Worm (Caenorhabditis elegans): ENCODE results near the gene F02C12.3.

The F02C12.3 gene

DNA sequence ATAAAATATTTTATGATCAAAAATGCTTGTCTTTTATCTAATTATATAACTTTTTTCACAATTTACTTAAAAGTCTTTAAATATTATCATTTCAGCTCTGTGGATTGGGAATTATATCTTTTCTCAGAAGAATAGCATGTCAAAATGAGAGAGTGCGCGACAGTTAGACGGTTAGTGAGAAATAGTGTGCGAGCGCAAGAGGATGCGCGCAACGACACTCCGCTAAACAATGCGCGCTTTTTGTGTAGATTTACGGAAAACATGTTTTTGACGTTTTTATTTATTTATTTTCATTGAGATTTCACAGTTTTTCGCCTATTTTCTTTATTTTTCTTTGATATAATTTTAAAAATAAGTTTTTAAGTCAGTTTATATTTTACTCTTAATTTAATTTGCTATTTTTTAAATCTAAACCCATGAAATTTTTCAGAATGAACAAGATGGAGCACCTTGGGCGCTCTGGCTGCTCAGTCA is at the start of gene F02C12.3:
Gene F02C12.3 (plus strand): TSS at position 424 of the 474 bp plus-strand sequence.
- TF ChIP-seq unc-62 (GFP tag; optimal IDR thresholded peaks at IDR 0.05), result no peak

ce11 chrX:13347251-13347650 is 49.5 kb upstream of the F02C12.3 start:
- TF ChIP-seq unc-62 (GFP tag; optimal IDR thresholded peaks at IDR 0.05), result no peak

DNA sequence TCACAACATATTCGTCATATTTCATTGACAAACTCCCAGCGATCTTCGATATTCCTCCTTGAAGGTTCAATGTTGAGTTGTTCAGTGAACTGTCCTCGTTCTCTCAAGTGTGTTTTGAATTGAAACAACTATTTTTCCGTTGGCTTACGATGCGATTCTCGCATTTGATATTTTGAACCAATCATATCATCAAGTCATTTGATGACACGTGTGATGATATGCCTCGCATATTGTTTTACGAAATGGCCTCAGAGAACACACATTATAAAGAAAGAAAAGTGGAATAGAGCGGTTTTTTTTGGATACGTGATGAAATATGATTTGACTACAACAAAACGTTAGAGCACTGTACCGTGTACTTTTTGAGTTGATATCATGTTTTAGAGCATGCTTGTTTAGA is 48.4 kb upstream of the F02C12.3 start:
- TF ChIP-seq unc-62 (GFP tag; optimal IDR thresholded peaks at IDR 0.05), result no peak

ce11 chrX:13349230-13350122 is 47.3 kb upstream of the F02C12.3 start:
- TF ChIP-seq unc-62 (GFP tag; optimal IDR thresholded peaks at IDR 0.05), result no peak

DNA sequence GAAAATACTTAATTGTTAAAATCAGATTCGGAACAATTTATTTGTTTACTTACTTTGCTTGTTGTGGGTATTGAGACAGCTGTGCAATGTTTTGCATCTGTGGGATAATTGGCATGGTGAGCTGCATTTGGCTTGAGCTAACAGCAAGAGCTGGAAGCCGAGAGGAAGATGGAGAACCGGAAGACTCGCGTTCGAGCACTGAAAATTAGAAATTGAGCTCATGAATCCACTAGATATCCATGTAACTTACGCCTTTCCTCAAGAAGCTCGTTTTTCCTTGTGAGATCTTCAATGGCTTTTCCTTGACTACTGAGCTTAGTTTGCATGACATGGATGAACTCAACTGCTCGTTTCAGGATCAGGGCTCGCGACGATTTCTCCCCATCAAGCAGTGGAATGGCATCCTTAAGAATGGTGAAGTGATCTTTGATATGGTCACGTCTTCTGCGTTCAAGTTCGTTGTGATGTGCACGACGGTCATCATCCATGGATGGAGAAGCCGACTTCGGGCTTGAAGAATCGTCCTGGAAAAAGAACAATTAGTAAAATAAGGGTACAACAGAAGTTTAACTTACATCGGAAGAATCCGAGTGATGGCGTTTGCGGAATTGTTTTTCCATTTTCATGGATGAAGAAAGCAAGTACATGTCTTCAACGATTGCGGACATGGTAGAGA is 46.5 kb upstream of the F02C12.3 start:
- no peak for TF ChIP-seq unc-62 (GFP tag; optimal IDR thresholded peaks at IDR 0.05)

DNA sequence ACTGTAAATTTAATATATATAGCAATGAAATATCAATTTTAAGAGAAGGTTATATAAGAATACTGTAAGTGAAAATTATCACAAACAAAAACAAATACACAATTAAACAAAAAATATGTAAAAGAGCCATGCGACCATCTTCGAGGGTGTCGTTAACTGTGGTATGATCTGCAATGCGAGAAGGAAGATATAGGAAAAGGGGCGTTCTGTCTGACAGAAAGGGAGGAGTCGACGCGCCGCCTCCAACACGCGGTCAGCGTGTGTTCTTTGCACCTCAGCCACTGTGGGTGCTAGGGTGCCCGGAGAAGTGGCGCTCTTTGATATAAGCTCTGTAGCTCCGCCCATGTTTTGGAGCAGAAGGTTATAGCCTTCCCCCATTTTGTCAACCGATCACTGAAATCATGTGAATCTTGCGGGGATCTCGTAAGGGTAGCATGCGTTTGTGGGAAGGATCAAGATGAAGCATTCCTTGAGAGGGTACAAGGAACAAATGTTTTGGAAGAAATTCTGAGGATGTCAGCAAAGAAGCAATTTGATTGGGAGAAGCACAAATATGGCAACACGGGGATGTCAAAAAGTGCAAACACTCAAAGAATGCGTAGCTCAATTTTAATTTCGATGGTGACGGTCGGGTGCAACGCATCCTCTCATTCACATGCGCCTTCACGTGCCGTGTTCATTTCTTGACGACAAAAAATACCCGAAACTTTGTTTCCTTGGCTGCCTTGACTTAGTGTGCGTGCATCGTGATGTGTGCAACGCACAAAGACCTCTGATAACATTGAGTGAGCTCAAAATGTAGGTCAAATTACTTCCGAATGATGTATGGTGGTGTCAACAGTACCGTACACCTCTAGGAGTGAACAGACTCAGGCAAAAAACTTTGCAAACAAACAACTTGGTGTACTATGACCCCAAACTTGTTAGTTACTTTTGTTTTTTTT is 45.7 kb upstream of the F02C12.3 start, which contains the start of gene mxl-3:
Gene mxl-3 (minus strand): TSS at position 1 of the 944 bp plus-strand sequence.
- no peak for TF ChIP-seq unc-62 (GFP tag; optimal IDR thresholded peaks at IDR 0.05)

- no peak for TF ChIP-seq unc-62 (GFP tag; optimal IDR thresholded peaks at IDR 0.05)
These were observed 44.6 kb upstream of the F02C12.3 start for ce11 chrX:13352164-13352563.

DNA sequence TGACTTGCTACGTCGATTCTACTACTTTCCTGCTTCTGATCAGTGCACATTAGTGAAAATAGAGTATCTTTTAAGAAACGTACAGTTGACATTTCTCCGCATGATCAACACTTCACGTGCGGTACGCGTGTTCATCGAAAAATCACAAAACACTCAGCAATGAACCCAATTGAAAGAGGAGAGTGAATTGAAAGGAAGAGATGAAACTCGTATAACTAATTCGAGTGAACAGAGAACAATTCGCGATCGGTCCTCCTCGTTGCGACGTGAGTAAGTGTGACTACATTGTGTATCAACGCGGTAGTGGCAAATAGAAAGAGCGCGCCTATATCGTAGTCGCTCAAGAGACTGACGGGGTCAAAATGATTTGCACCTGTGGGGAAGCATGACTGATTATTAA is 43.2 kb upstream of the F02C12.3 start:
- TF ChIP-seq unc-62 (GFP tag; optimal IDR thresholded peaks at IDR 0.05), result no peak

DNA sequence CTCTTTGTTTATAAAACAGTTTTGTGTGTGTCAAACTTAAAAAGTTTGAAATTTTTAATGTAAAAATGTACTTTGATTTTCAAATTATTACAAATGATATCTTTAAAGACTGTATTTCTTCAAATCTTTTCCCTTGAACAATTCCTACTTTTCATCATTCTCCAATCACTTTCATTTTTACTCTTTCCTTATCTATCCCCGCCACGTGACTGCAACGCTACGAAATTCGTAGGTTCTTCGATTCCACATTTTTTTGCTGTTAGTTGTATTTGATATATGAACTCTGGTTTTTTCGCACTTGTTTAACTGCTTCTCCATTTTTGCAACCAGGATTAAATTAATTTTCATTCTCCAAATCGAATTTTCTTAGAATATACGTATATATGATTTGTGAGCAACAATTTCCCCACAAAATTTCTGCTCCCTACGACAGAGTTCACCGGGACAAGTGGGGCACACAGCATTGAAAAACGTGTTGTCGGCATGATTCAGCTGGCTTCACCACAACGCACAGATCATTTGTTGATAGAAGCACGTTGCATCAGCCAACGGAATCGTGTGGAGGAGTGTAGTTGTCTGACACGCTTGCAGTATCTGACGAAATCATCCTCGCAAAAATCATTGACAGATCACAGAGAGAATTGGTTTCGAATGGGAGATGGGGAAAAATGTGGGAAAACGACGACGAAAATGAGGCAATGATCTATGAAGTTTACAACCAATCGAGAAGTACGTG is 41.9 kb upstream of the F02C12.3 start:
- no peak for TF ChIP-seq unc-62 (GFP tag; optimal IDR thresholded peaks at IDR 0.05)

ce11 chrX:13356469-13356868 is 40.3 kb upstream of the F02C12.3 start:
- no peak for TF ChIP-seq unc-62 (GFP tag; optimal IDR thresholded peaks at IDR 0.05)

ce11 chrX:13357673-13358072 is 39.1 kb upstream of the F02C12.3 start:
- no peak for TF ChIP-seq unc-62 (GFP tag; optimal IDR thresholded peaks at IDR 0.05)

DNA sequence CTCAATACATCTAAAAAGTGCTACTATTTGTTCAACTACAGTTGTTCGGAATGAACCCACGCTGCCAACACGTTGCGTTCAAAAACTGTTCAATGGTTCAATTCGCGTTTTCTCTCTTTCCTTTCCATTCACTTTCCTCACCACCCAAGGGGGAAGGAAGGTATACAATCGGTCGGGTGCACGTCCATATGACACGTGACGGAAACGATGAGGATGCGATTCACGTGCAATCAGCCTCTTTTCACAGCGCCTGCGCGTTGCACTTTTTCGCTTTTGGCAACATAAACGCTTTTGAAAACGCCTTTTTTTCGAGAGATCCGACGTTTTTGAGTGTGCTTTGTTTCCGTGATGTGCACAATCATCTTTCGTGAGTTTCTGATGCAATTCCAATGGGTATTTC is 38.2 kb upstream of the F02C12.3 start:
- TF ChIP-seq unc-62 (GFP tag; optimal IDR thresholded peaks at IDR 0.05), result no peak

ce11 chrX:13359800-13360199 is 37.0 kb upstream of the F02C12.3 start:
- no peak for TF ChIP-seq unc-62 (GFP tag; optimal IDR thresholded peaks at IDR 0.05)

ce11 chrX:13360632-13361031 is 36.1 kb upstream of the F02C12.3 start:
- no peak for TF ChIP-seq unc-62 (GFP tag; optimal IDR thresholded peaks at IDR 0.05)

DNA sequence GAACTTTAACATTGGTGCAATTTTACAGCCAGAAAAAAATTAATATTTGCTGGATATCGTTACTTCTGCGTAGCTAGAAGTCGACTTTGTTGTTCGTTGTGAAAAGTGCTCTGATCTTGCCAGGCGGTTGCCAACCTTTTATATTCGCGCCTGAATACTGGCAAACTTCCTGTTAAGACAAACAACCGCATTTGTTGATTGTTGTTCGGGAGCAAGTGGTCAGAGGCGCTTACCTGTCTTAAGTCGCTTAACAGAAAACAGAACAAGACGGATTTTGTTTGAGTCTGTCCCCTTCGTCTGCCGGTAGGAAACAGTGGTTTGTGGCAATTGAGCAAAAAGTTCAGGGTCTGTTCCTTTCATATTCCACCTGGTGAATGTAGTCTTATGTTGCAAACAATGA is 34.3 kb upstream of the F02C12.3 start, which contains the start of gene C49F8.15:
Gene C49F8.15 (minus strand): TSS at position 101 of the 400 bp plus-strand sequence.
- TF ChIP-seq unc-62 (GFP tag; optimal IDR thresholded peaks at IDR 0.05), result no peak
